Fruit fly (Drosophila melanogaster): ENCODE results near the gene Snmp1.
A peak's percentile ranks its signal among the peaks of the same experiment; 100 is the strongest.

Snmp1 gene

dm6 chr3R:21205680-21206326, 37.8 kb upstream of the Snmp1 start (continued):
- TF ChIP-seq CG3847 (GFP tag; IDR thresholded peaks at IDR 0.05) = no peak
- TF ChIP-seq CG10147 (GFP tag; optimal IDR thresholded peaks at IDR 0.05) = no peak
- peak; percentile 75 for TF ChIP-seq ken (GFP tag; IDR thresholded peaks at IDR 0.05)
- TF ChIP-seq z (GFP tag; IDR thresholded peaks at IDR 0.05) = no peak; the same call in 2 of the 3 replicates
- TF ChIP-seq pb (GFP tag; optimal IDR thresholded peaks at IDR 0.05) = no peak
- 0 out of 2 replicates have a peak, but pooled peaks have one; percentile 35 for TF ChIP-seq Awh (GFP tag; IDR thresholded peaks at IDR 0.05)
- no peak for TF ChIP-seq cad (GFP tag; optimal IDR thresholded peaks at IDR 0.05)
- TF ChIP-seq CG3065 (GFP tag; optimal IDR thresholded peaks at IDR 0.05) = no peak
- TF ChIP-seq CG8478 (optimal IDR thresholded peaks at IDR 0.05) = no peak
- peak; percentile 29 for TF ChIP-seq CG13775 (GFP tag; optimal IDR thresholded peaks at IDR 0.05)
- no peak for TF ChIP-seq Gug (GFP tag; IDR thresholded peaks at IDR 0.05)
- no peak for TF ChIP-seq CG13296 (GFP tag; optimal IDR thresholded peaks at IDR 0.05)
- peak; percentile 53; the same call in 1 of the 2 replicates for TF ChIP-seq CG32772 (GFP tag; IDR thresholded peaks at IDR 0.05)
- TF ChIP-seq fd64A (GFP tag; optimal IDR thresholded peaks at IDR 0.05) = peak; percentile 44
- no peak for TF ChIP-seq ase (GFP tag; IDR thresholded peaks at IDR 0.05)
- TF ChIP-seq BEAF-32 (GFP tag; optimal IDR thresholded peaks at IDR 0.05) = no peak
- no peak for TF ChIP-seq jumu (GFP tag; optimal IDR thresholded peaks at IDR 0.05)
- TF ChIP-seq tin (GFP tag; optimal IDR thresholded peaks at IDR 0.05) = peak; percentile 15
- no peak for TF ChIP-seq Side (GFP tag; optimal IDR thresholded peaks at IDR 0.05)
- peak; percentile 28; the same call in 1 of the 2 replicates for TF ChIP-seq CG14667 (GFP tag; IDR thresholded peaks at IDR 0.05)
- 0 out of 2 replicates have a peak, but pooled peaks have one; percentile 4 for TF ChIP-seq CG32532 (GFP tag; IDR thresholded peaks at IDR 0.05)
- TF ChIP-seq ems (GFP tag; optimal IDR thresholded peaks at IDR 0.05) = peak; percentile 1
- no peak for TF ChIP-seq cwo (GFP tag; optimal IDR thresholded peaks at IDR 0.05)
- no peak for TF ChIP-seq CG9609 (GFP tag; optimal IDR thresholded peaks at IDR 0.05)
- no peak for TF ChIP-seq CG6683 (GFP tag; optimal IDR thresholded peaks at IDR 0.05)
- no peak for TF ChIP-seq CG12942 (GFP tag; optimal IDR thresholded peaks at IDR 0.05)
- TF ChIP-seq CG2129 (GFP tag; IDR thresholded peaks at IDR 0.05; ENCODE audit: partially characterized antibody) = no peak
- peak; percentile 5 for TF ChIP-seq dmrt11E (tag; optimal IDR thresholded peaks at IDR 0.05)
- no peak for TF ChIP-seq Lpt (GFP tag; optimal IDR thresholded peaks at IDR 0.05)
- no peak for TF ChIP-seq Mes4 (GFP tag; optimal IDR thresholded peaks at IDR 0.05)
- no peak for TF ChIP-seq CG15514 (GFP tag; optimal IDR thresholded peaks at IDR 0.05)
- no peak for TF ChIP-seq Nf-YB (GFP tag; optimal IDR thresholded peaks at IDR 0.05)
- TF ChIP-seq nom (GFP tag; optimal IDR thresholded peaks at IDR 0.05) = no peak
- TF ChIP-seq CG10654 (GFP tag; optimal IDR thresholded peaks at IDR 0.05) = no peak
- TF ChIP-seq dimm (GFP tag; IDR thresholded peaks at IDR 0.05) = no peak
- TF ChIP-seq Ets97D (GFP tag; optimal IDR thresholded peaks at IDR 0.05) = no peak
- no peak for TF ChIP-seq CG9727 (GFP tag; optimal IDR thresholded peaks at IDR 0.05)
- TF ChIP-seq odd (GFP tag; optimal IDR thresholded peaks at IDR 0.05) = no peak
- no peak for TF ChIP-seq CG2202 (tag; optimal IDR thresholded peaks at IDR 0.05)
- TF ChIP-seq D (optimal IDR thresholded peaks at IDR 0.05) = no peak
- TF ChIP-seq D (GFP tag; optimal IDR thresholded peaks at IDR 0.05) = peak; percentile 64
- TF ChIP-seq CG12155 (GFP tag; optimal IDR thresholded peaks at IDR 0.05) = no peak
- no peak for TF ChIP-seq chif (GFP tag; optimal IDR thresholded peaks at IDR 0.05)
- TF ChIP-seq PHDP (tag; optimal IDR thresholded peaks at IDR 0.05) = no peak
- no peak for TF ChIP-seq ind (GFP tag; optimal IDR thresholded peaks at IDR 0.05)
- TF ChIP-seq CG12219 (GFP tag; optimal IDR thresholded peaks at IDR 0.05) = peak; percentile 5
- no peak for TF ChIP-seq salm (tag; optimal IDR thresholded peaks at IDR 0.05)
- TF ChIP-seq sob (GFP tag; IDR thresholded peaks at IDR 0.05) = no peak
- no peak for TF ChIP-seq fd102C (GFP tag; optimal IDR thresholded peaks at IDR 0.05)
- no peak for TF ChIP-seq Atf-2 (GFP tag; optimal IDR thresholded peaks at IDR 0.05)
- peak; percentile 49 for TF ChIP-seq Oli (tag; optimal IDR thresholded peaks at IDR 0.05)
